Worm (Caenorhabditis elegans) whole organism, L4 larva: Measurements from ENCODE around the gene srbc-3.

Source experiments
- D1046.2 ChIP-seq: fragments of 200-800 bp; sonication (Bioruptor generic); IDR thresholded peaks from 2 replicates; pipeline ENCODE4 v1.3.6; 2022; ENCODE audit warnings: missing genetic modification characterization, missing compliant biosample characterization
- F26F4.8 ChIP-seq: fragments of 200-800 bp; sonication (Bioruptor generic); conservative IDR thresholded peaks from 2 replicates; pipeline ENCODE4 v1.3.6; 2022; ENCODE audit warnings: missing genetic modification characterization, missing compliant biosample characterization
- ZK546.5 ChIP-seq, 2 experiments: sonication (generic microtip); optimal IDR thresholded peaks; 2 replicates each; lab custom pipeline; 2017; ENCODE audit warnings: missing biosample characterization in 2 of 2, missing genetic modification characterization in 2 of 2
- lin-13 ChIP-seq: fragments of 150-350 bp; optimal IDR thresholded peaks from 2 replicates; lab custom pipeline; 2014; ENCODE audit warnings: missing biosample characterization, missing genetic modification reagents, missing genetic modification characterization
- nhr-11 ChIP-seq: fragments of 150-350 bp; optimal IDR thresholded peaks from 2 replicates; lab custom pipeline; 2014; ENCODE audit warnings: missing biosample characterization, missing genetic modification characterization
- unc-130 ChIP-seq: sonication (generic microtip); optimal IDR thresholded peaks from 2 replicates; lab custom pipeline; 2016; ENCODE audit warnings: missing genetic modification reagents, missing genetic modification characterization, missing compliant biosample characterization
- ztf-11 ChIP-seq: fragments of 150-350 bp; optimal IDR thresholded peaks from 2 replicates; lab custom pipeline; 2014; ENCODE audit warnings: missing biosample characterization, missing genetic modification characterization
- ztf-7 ChIP-seq: fragments of 150-350 bp; optimal IDR thresholded peaks from 2 replicates; lab custom pipeline; 2014; ENCODE audit warnings: missing biosample characterization, missing genetic modification characterization

ce11 chrV:3324178-3324577 is 15.9 kb downstream of the srbc-3 start, which contains the start of gene C17B7.8:
- no peak for TF ChIP-seq F26F4.8 (GFP tag; lab: Robert Waterston, UW)
- TF ChIP-seq D1046.2 (GFP tag; lab: Robert Waterston, UW), result no peak
- no peak for TF ChIP-seq ztf-7 (tag; lab: Kevin White, UChicago)
- no peak for TF ChIP-seq ztf-11 (tag; lab: Kevin White, UChicago)
- TF ChIP-seq unc-130 (GFP tag; lab: Kevin White, UChicago), result no peak
- no peak for TF ChIP-seq nhr-11
- TF ChIP-seq lin-13 (GFP tag; lab: Kevin White, UChicago), result no peak
- no peak for TF ChIP-seq ZK546.5 (tag; optimal IDR thresholded peaks at IDR 0.05; lab: Kevin White, UChicago)
